Worm (Caenorhabditis elegans): ENCODE data around the gene C29E4.17.
"Not testable (repeated sequence)": the region's sequence is repeated elsewhere in the genome, so short reads cannot be mapped to it uniquely, and the experiment has no call there.

Gene C29E4.17

ce11 chrIII:7964281-7964680 lies 42.0 kb downstream of the C29E4.17 start, which contains the start of gene F54H12.2:
TSS of gene F54H12.2 (plus strand) at chrIII:7964581.
- not testable (repeated sequence) for TF ChIP-seq nhr-25, skn-1, egl-27 (tag; optimal IDR thresholded peaks at IDR 0.05)

- TF ChIP-seq nhr-77 (tag; optimal IDR thresholded peaks at IDR 0.05) (no peak), Y55F3AM.14 (GFP tag; optimal IDR thresholded peaks at IDR 0.05) (no peak), nhr-10 (tag; optimal IDR thresholded peaks at IDR 0.05) (no peak), ZK546.5 (tag; optimal IDR thresholded peaks at IDR 0.05) (no peak), fos-1 (tag; optimal IDR thresholded peaks at IDR 0.05) (no peak), egl-27 (tag; optimal IDR thresholded peaks at IDR 0.05) (no peak), mbf-1 (tag; optimal IDR thresholded peaks at IDR 0.05) (no peak), unc-55 (GFP tag; optimal IDR thresholded peaks at IDR 0.05) (no peak), unc-39 (tag; optimal IDR thresholded peaks at IDR 0.05) (no peak), sma-3 (GFP tag; optimal IDR thresholded peaks at IDR 0.05) (no peak), nhr-12 (tag; optimal IDR thresholded peaks at IDR 0.05) (no peak), ztf-1 (GFP tag; conservative IDR thresholded peaks at IDR 0.05) (no peak), skn-1 (tag; optimal IDR thresholded peaks at IDR 0.05) (no peak), elt-1 (tag; optimal IDR thresholded peaks at IDR 0.05) (no peak), ceh-16 (tag; optimal IDR thresholded peaks at IDR 0.05) (no peak), unc-62 (GFP tag; optimal IDR thresholded peaks at IDR 0.05) (no peak)
Measured at ce11 chrIII:7969121-7969520, 46.8 kb downstream of the C29E4.17 start, which contains the start of the genes F54H12.8 and F54H12.7. TSS of gene F54H12.8 (minus strand) at chrIII:7969221. TSS of gene F54H12.7 (plus strand) at chrIII:7969349.

- TF ChIP-seq nhr-6 (tag; optimal IDR thresholded peaks at IDR 0.05) (no peak), lin-39 (tag; optimal IDR thresholded peaks at IDR 0.05) (no peak), aly-2 (tag; optimal IDR thresholded peaks at IDR 0.05) (no peak)
Measured at ce11 chrIII:7972061-7972460, 49.8 kb downstream of the C29E4.17 start, which contains the start of gene F54H12.5. TSS of gene F54H12.5 (minus strand) at chrIII:7972161.
